Worm (Caenorhabditis elegans): ENCODE results near the gene ndub-2.
A peak's percentile ranks its signal among the peaks of the same experiment; 100 is the strongest.

The ndub-2 gene

DNA sequence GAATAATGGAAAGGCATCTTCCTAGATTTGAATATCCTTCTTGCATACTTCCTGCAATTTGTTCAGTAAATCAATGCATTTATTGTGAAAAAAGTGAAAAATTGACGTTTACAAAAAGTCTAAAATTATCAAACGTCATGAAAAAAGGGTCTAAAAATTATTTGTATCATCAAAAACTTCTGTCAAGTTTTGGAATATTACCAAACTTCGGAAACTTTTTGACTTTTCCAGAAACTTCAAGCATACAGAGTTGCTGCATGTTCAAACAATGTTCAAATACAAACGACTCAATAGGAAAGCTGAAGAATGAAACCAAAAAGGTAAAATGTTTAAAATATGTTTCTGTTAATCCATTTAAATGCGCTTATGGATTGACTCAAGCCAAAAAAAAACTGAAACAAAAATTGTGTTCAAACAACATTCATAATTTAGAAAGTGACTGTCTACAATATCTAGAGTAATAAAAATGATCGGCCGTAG lies 5.6 kb downstream of the ndub-2 start, which contains the start of gene F44G4.6:
Gene F44G4.6 (minus strand): TSS at position 51 of the 480 bp plus-strand sequence.
- TF ChIP-seq skn-1 (tag; optimal IDR thresholded peaks at IDR 0.05), result no peak
- no peak for TF ChIP-seq efl-1 (optimal IDR thresholded peaks at IDR 0.05)
- TF ChIP-seq efl-1 (GFP tag; optimal IDR thresholded peaks at IDR 0.05 in 1 of 2), result peak in 1 of 2 experiments; percentile 28

DNA sequence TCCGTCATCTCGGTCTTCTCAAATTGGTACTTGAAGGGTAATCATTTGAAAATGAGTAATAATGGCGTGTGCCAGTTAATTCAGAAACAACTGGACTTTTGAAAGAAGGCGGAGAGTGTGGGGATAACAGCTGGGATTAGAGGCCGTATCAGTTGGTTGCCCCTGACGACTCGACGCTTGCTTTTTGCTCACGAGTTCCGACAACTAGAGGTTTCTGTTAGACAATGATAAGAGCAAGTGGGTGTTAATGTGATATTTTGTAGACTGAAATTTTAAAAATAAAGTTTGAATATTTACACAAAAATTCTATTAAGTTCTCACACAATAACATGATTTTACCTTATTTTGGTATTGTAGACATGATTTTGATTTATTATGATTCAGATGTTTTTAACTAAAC lies 8.9 kb downstream of the ndub-2 start, which contains the start of gene F44G4.7:
Gene F44G4.7 (minus strand): TSS at position 101 of the 400 bp plus-strand sequence.
- TF ChIP-seq mab-9 (GFP tag; IDR thresholded peaks at IDR 0.05) (no peak), fkh-8 (tag; optimal IDR thresholded peaks at IDR 0.05) (peak; percentile 7), nhr-20 (tag; optimal IDR thresholded peaks at IDR 0.05) (no peak), sup-37 (GFP tag; optimal IDR thresholded peaks at IDR 0.05) (no peak), nhr-84 (tag; optimal IDR thresholded peaks at IDR 0.05) (no peak), lin-13 (GFP tag; optimal IDR thresholded peaks at IDR 0.05) (no peak)

DNA sequence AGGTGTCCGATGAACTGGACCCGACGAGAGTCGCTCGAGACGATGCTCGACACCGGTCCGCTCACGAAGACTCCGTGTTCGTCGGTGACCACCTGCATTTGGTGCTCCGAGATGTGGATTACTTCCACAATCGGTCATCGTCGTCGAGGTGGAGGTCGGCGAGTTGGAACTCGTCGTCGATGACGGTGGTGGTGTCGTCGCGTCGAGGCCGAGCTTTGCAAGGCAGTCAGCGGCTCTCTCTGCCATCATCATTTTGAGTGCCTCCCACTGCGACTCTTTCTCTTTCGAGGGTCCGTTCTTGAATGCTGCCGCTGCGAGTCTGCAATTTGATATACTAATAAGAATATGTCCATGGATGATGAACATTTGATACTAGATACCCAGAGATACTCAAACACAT lies 11.6 kb downstream of the ndub-2 start:
- no peak for TF ChIP-seq lsy-2 (tag; optimal IDR thresholded peaks at IDR 0.05)

DNA sequence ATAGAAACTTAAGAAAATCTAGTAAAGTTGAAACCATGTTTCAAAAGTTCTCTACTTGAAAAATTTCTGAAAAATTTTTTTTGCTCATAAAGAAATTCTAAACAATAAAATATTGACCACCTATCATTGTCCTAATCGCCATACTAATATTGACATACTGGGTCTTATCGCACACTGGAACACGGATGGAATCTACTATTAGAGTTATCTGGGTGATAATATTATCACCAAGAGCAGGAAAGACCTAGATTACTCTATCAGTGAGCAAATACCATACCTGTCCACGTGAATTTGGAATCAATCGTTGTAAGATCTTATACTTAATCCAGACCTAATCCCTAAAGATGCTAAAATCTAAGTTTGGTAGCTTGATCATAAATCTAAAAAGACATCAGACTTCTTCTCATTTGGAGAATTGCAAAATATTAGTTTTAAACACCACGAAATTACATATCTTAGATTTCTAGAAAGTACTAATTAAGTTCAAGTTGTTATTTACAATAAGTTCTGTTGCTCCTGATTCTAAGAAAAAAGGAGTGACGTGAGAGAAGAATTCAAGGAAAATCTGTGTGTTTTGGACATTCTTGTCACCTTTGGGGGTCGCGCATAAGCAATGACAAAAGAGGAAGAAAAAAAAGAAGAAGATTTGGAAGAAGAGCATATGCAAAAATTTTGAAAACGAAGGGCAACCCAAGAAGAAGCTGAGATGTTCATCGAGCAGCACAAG lies 14.0 kb downstream of the ndub-2 start:
- TF ChIP-seq pqm-1 (tag; optimal IDR thresholded peaks at IDR 0.05) (peak; percentile 76), pax-3 (tag; optimal IDR thresholded peaks at IDR 0.05) (peak; percentile 67), nhr-19 (GFP tag; conservative IDR thresholded peaks at IDR 0.05) (no peak), fkh-8 (tag; optimal IDR thresholded peaks at IDR 0.05) (peak; percentile 82), nhr-28 (tag; optimal IDR thresholded peaks at IDR 0.05) (no peak), F16B12.6 (tag; optimal IDR thresholded peaks at IDR 0.05) (no peak), sox-4 (tag; optimal IDR thresholded peaks at IDR 0.05) (peak; percentile 35), hlh-4 (tag; optimal IDR thresholded peaks at IDR 0.05) (no peak), vab-15 (tag; optimal IDR thresholded peaks at IDR 0.05) (no peak), fkh-10 (GFP tag; optimal IDR thresholded peaks at IDR 0.05) (no peak), tlp-1 (tag; optimal IDR thresholded peaks at IDR 0.05) (peak; percentile 52), nhr-47 (tag; optimal IDR thresholded peaks at IDR 0.05) (peak; percentile 57), lin-13 (GFP tag; optimal IDR thresholded peaks at IDR 0.05) (no peak), hlh-17 (GFP tag; optimal IDR thresholded peaks at IDR 0.05; ENCODE audit: borderline replicate concordance) (no peak), dsc-1 (tag; optimal IDR thresholded peaks at IDR 0.05) (peak; percentile 55), efl-1 (optimal IDR thresholded peaks at IDR 0.05) (no peak), efl-1 (GFP tag; optimal IDR thresholded peaks at IDR 0.05 in 1 of 2) (peak in 1 of 2 experiments; percentile 59), nhr-77 (tag; optimal IDR thresholded peaks at IDR 0.05) (no peak), swsn-7 (tag; optimal IDR thresholded peaks at IDR 0.05) (no peak), nhr-71 (tag; optimal IDR thresholded peaks at IDR 0.05) (peak; percentile 84), mab-9 (GFP tag; IDR thresholded peaks at IDR 0.05) (no peak), elt-2 (tag; optimal IDR thresholded peaks at IDR 0.05) (peak; percentile 88), C04F5.9 (tag; optimal IDR thresholded peaks at IDR 0.05) (no peak)

ce11 chrII:9010708-9011107 lies 14.5 kb downstream of the ndub-2 start:
- TF ChIP-seq ceh-82 (tag; optimal IDR thresholded peaks at IDR 0.05) (peak in 1 of 3 experiments; percentile 12), lin-14 (GFP tag; optimal IDR thresholded peaks at IDR 0.05) (peak; percentile 74), skn-1 (tag; optimal IDR thresholded peaks at IDR 0.05) (no peak)

ce11 chrII:9013341-9013740 lies 17.2 kb downstream of the ndub-2 start:
- TF ChIP-seq unc-98 (GFP tag; IDR thresholded peaks at IDR 0.05) (no peak), mab-9 (GFP tag; IDR thresholded peaks at IDR 0.05) (no peak), ztf-4 (tag; optimal IDR thresholded peaks at IDR 0.05) (no peak), rnt-1 (tag; optimal IDR thresholded peaks at IDR 0.05) (no peak), lin-15B (tag; optimal IDR thresholded peaks at IDR 0.05) (no peak), nhr-71 (tag; optimal IDR thresholded peaks at IDR 0.05) (peak; percentile 49), grh-1 (GFP tag; IDR thresholded peaks at IDR 0.05) (no peak), alr-1 (tag; optimal IDR thresholded peaks at IDR 0.05; ENCODE audit: borderline replicate concordance) (no peak), unc-30 (tag; optimal IDR thresholded peaks at IDR 0.05) (no peak), nhr-12 (tag; optimal IDR thresholded peaks at IDR 0.05) (no peak), F16B12.6 (tag; optimal IDR thresholded peaks at IDR 0.05) (no peak), mdl-1 (tag; optimal IDR thresholded peaks at IDR 0.05) (peak in 1 of 2 experiments; percentile 75), ceh-82 (tag; optimal IDR thresholded peaks at IDR 0.05) (no peak), dsc-1 (tag; optimal IDR thresholded peaks at IDR 0.05) (no peak), unc-86 (tag; optimal IDR thresholded peaks at IDR 0.05) (no peak), swsn-7 (tag; optimal IDR thresholded peaks at IDR 0.05) (peak; percentile 16), snu-23 (GFP tag; optimal IDR thresholded peaks at IDR 0.05) (no peak), mep-1 (tag; optimal IDR thresholded peaks at IDR 0.05) (no peak), hlh-4 (tag; optimal IDR thresholded peaks at IDR 0.05) (no peak)

All from whole organism, L1 larva.